Worm (Caenorhabditis elegans): Measurements from ENCODE around the gene C54C6.7.
A peak's percentile ranks its signal among the peaks of the same experiment; 100 is the strongest.

The C54C6.7 gene

ce11 chrIII:3532035-3532434 lies 14.2 kb downstream of the C54C6.7 start (continued):
- TF ChIP-seq ceh-82 (tag; optimal IDR thresholded peaks at IDR 0.05) (peak; percentile 54 to 84 (median 59)), unc-30 (tag; optimal IDR thresholded peaks at IDR 0.05) (no peak), egl-13 (tag; optimal IDR thresholded peaks at IDR 0.05) (peak; percentile 37), fkh-4 (tag; optimal IDR thresholded peaks at IDR 0.05; ENCODE audit: borderline replicate concordance) (no peak), hlh-4 (tag; optimal IDR thresholded peaks at IDR 0.05) (no peak), lir-3 (tag; optimal IDR thresholded peaks at IDR 0.05; ENCODE audit: poor library complexity) (peak; percentile 19), aha-1 (tag; optimal IDR thresholded peaks at IDR 0.05) (no peak), mef-2 (tag; optimal IDR thresholded peaks at IDR 0.05) (no peak), mep-1 (tag; optimal IDR thresholded peaks at IDR 0.05) (peak; percentile 82), pqm-1 (tag; optimal IDR thresholded peaks at IDR 0.05) (no peak), nhr-20 (tag; optimal IDR thresholded peaks at IDR 0.05) (no peak), fos-1 (tag; optimal IDR thresholded peaks at IDR 0.05) (no peak), F16B12.6 (tag; optimal IDR thresholded peaks at IDR 0.05) (peak; percentile 18), ceh-63 (GFP tag; optimal IDR thresholded peaks at IDR 0.05) (no peak), lin-14 (GFP tag; optimal IDR thresholded peaks at IDR 0.05) (peak; percentile 92), ztf-4 (tag; optimal IDR thresholded peaks at IDR 0.05) (no peak), sox-4 (tag; optimal IDR thresholded peaks at IDR 0.05) (no peak), dsc-1 (tag; optimal IDR thresholded peaks at IDR 0.05) (peak; percentile 47), swsn-7 (tag; optimal IDR thresholded peaks at IDR 0.05) (peak; percentile 72), unc-98 (GFP tag; IDR thresholded peaks at IDR 0.05) (no peak), mdl-1 (tag; optimal IDR thresholded peaks at IDR 0.05) (peak in 1 of 2 experiments; percentile 41), lin-13 (GFP tag; optimal IDR thresholded peaks at IDR 0.05) (peak; percentile 0), ces-1 (GFP tag; optimal IDR thresholded peaks at IDR 0.05) (no peak), lsy-2 (tag; optimal IDR thresholded peaks at IDR 0.05) (peak; percentile 61 to 77), sptf-1 (tag; optimal IDR thresholded peaks at IDR 0.05) (no peak), efl-1 (optimal IDR thresholded peaks at IDR 0.05) (peak; percentile 60 to 76), efl-1 (GFP tag; optimal IDR thresholded peaks at IDR 0.05 in 1 of 2) (peak; percentile 12 to 78), lin-15B (tag; optimal IDR thresholded peaks at IDR 0.05) (no peak), nhr-90 (tag; optimal IDR thresholded peaks at IDR 0.05; ENCODE audit: poor library complexity) (no peak), nhr-76 (tag; optimal IDR thresholded peaks at IDR 0.05) (no peak), snu-23 (GFP tag; optimal IDR thresholded peaks at IDR 0.05) (peak; percentile 76), elt-3 (tag; optimal IDR thresholded peaks at IDR 0.05) (no peak), elt-2 (tag; optimal IDR thresholded peaks at IDR 0.05) (no peak), snpc-4 (tag; optimal IDR thresholded peaks at IDR 0.05) (no peak), blmp-1 (tag; optimal IDR thresholded peaks at IDR 0.05) (peak; percentile 52), fkh-8 (tag; optimal IDR thresholded peaks at IDR 0.05) (peak; percentile 76), tlp-1 (tag; optimal IDR thresholded peaks at IDR 0.05) (no peak), nhr-77 (tag; optimal IDR thresholded peaks at IDR 0.05) (no peak), jun-1 (tag; optimal IDR thresholded peaks at IDR 0.05) (peak; percentile 43), ets-5 (GFP tag; IDR thresholded peaks at IDR 0.05) (no peak)

ce11 chrIII:3529744-3530208 lies 16.4 kb downstream of the C54C6.7 start, which contains the start of gene pitp-1:
pitp-1 (minus strand) TSS chrIII:3529794.
- TF ChIP-seq zag-1 (tag; optimal IDR thresholded peaks at IDR 0.05) (no peak), aha-1 (tag; optimal IDR thresholded peaks at IDR 0.05) (no peak), lsy-2 (tag; optimal IDR thresholded peaks at IDR 0.05) (no peak), elt-2 (tag; optimal IDR thresholded peaks at IDR 0.05) (peak; percentile 12), egl-13 (tag; optimal IDR thresholded peaks at IDR 0.05) (no peak), lir-3 (tag; optimal IDR thresholded peaks at IDR 0.05; ENCODE audit: poor library complexity) (no peak), blmp-1 (tag; optimal IDR thresholded peaks at IDR 0.05) (no peak), ztf-4 (tag; optimal IDR thresholded peaks at IDR 0.05) (no peak), elt-3 (tag; optimal IDR thresholded peaks at IDR 0.05) (no peak), efl-3 (GFP tag; optimal IDR thresholded peaks at IDR 0.05) (no peak), mdl-1 (tag; optimal IDR thresholded peaks at IDR 0.05) (no peak), swsn-7 (tag; optimal IDR thresholded peaks at IDR 0.05) (no peak), sptf-1 (tag; optimal IDR thresholded peaks at IDR 0.05) (no peak), ces-1 (GFP tag; optimal IDR thresholded peaks at IDR 0.05) (no peak), rnt-1 (tag; optimal IDR thresholded peaks at IDR 0.05) (no peak), Y116A8C.19 (tag; optimal IDR thresholded peaks at IDR 0.05; ENCODE audit: borderline replicate concordance) (no peak), unc-30 (tag; optimal IDR thresholded peaks at IDR 0.05) (no peak), tbx-2 (tag; optimal IDR thresholded peaks at IDR 0.05) (no peak), nhr-85 (tag) (peak; percentile 38), efl-1 (optimal IDR thresholded peaks at IDR 0.05) (no peak), efl-1 (GFP tag; optimal IDR thresholded peaks at IDR 0.05 in 1 of 2) (peak in 1 of 2 experiments; percentile 65), jun-1 (tag; optimal IDR thresholded peaks at IDR 0.05) (no peak), pag-3 (tag; optimal IDR thresholded peaks at IDR 0.05; ENCODE audit: borderline replicate concordance, insufficient read depth) (no peak), F16B12.6 (tag; optimal IDR thresholded peaks at IDR 0.05) (no peak), hpl-2 (GFP tag; optimal IDR thresholded peaks at IDR 0.05) (no peak)
